Worm (Caenorhabditis elegans) whole organism, L2 larva: Measurements from ENCODE around the gene ugt-47.

Source experiments
- R02D3.7 ChIP-seq: fragments of 150-350 bp; optimal IDR thresholded peaks from 2 replicates; lab custom pipeline; 2014; ENCODE audit warnings: missing biosample characterization, missing genetic modification characterization
- ZK546.5 ChIP-seq: sonication (generic microtip); optimal IDR thresholded peaks from 2 replicates; lab custom pipeline; 2017; ENCODE audit warnings: missing biosample characterization, missing genetic modification characterization
- ama-1 ChIP-seq: fragments of 150-350 bp; optimal IDR thresholded peaks from 2 replicates; lab custom pipeline; 2018; ENCODE audit warnings: inconsistent platforms
- blmp-1 ChIP-seq: sonication (generic microtip); optimal IDR thresholded peaks from 2 replicates; lab custom pipeline; 2017; ENCODE audit warnings: missing genetic modification characterization, mild to moderate bottlenecking, missing compliant biosample characterization, antibody characterized with exemption, moderate library complexity; ENCODE audit not compliant: insufficient read depth
- dmd-4 ChIP-seq: sonication (generic microtip); optimal IDR thresholded peaks from 2 replicates; lab custom pipeline; 2017; ENCODE audit warnings: missing biosample characterization, missing genetic modification characterization
- fos-1 ChIP-seq: fragments of 150-350 bp; optimal IDR thresholded peaks from 2 replicates; lab custom pipeline; 2014; ENCODE audit warnings: missing biosample characterization, missing genetic modification characterization
- gmeb-1 ChIP-seq: fragments of 150-350 bp; optimal IDR thresholded peaks from 2 replicates; lab custom pipeline; 2014; ENCODE audit warnings: missing biosample characterization, missing genetic modification characterization
- lin-13 ChIP-seq: fragments of 150-350 bp; optimal IDR thresholded peaks from 2 replicates; lab custom pipeline; 2014; ENCODE audit warnings: missing biosample characterization, missing genetic modification reagents, missing genetic modification characterization
- lin-39 ChIP-seq: fragments of 150-350 bp; optimal IDR thresholded peaks from 2 replicates; lab custom pipeline; 2014; ENCODE audit warnings: missing biosample characterization, missing genetic modification reagents, missing genetic modification characterization
- lsy-2 ChIP-seq, 2 experiments: fragments of 150-350 bp in 1 of 2; sonication (generic microtip) in 1 of 2; optimal IDR thresholded peaks; 2 replicates each; lab custom pipeline; 2014 to 2017; ENCODE audit warnings: missing biosample characterization in 2 of 2, missing genetic modification characterization in 2 of 2
- nhr-23 ChIP-seq: fragments of 150-350 bp; optimal IDR thresholded peaks from 2 replicates; lab custom pipeline; 2014; ENCODE audit warnings: missing biosample characterization, missing genetic modification reagents, missing genetic modification characterization
- snpc-4 ChIP-seq: fragments of 150-350 bp; optimal IDR thresholded peaks from 2 replicates; lab custom pipeline; 2014; ENCODE audit warnings: missing biosample characterization, missing genetic modification characterization
- unc-39 ChIP-seq: fragments of 150-350 bp; optimal IDR thresholded peaks from 2 replicates; lab custom pipeline; 2014; ENCODE audit warnings: missing biosample characterization, missing genetic modification characterization
- unc-62 ChIP-seq: fragments of 150-350 bp; optimal IDR thresholded peaks from 2 replicates; lab custom pipeline; 2014; ENCODE audit warnings: missing biosample characterization, missing genetic modification reagents, missing genetic modification characterization

DNA sequence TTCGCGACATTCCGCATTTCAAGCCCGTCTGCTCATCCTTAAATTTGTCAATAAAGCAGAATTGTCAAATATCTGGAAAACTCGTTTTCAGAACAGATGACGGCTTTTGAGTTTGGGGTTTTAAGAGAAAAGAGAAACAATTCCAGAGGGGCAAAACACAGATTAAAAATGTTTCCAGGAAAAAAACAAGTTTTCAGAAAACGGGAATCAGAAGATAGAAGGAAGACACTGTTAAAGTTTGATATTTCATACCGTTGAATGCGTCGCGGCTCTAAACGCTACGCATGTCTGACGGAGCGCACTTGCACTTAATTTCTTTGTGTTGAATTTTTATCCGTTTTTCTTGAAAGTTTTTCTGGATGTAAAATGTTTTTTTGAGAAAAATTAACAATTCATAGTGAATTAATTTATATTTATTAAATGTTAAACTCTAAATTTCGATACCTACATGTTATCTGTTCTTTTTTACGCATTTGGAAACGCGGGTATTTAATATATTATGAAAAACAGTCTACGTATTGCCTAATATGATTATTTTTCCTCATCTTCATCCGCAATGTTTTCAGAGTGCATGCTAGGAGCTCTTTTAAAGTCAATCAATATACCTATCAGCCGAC, 35.8 kb upstream of the ugt-47 start, which contains the start of the genes C08B6.18, wdr-20 and C08B6.8:
- TF ChIP-seq dmd-4 (tag; lab: Kevin White, UChicago) (no peak), blmp-1 (tag; lab: Kevin White, UChicago) (no peak), nhr-23 (tag; lab: Kevin White, UChicago) (no peak), fos-1 (no peak), lin-39 (no peak), lsy-2 (tag; optimal IDR thresholded peaks at IDR 0.05; lab: Kevin White, UChicago) (peak in 1 of 2 experiments; percentile 38), unc-62 (GFP tag; lab: Kevin White, UChicago) (no peak), unc-39 (tag; lab: Kevin White, UChicago) (no peak), R02D3.7 (tag; lab: Kevin White, UChicago) (no peak), ama-1 (lab: Kevin White, UChicago) (no peak), gmeb-1 (tag; lab: Kevin White, UChicago) (no peak), lin-13 (GFP tag; lab: Kevin White, UChicago) (peak; percentile 47), snpc-4 (tag; lab: Kevin White, UChicago) (peak; percentile 65), ZK546.5 (tag; lab: Kevin White, UChicago) (no peak)
